Fruit fly (Drosophila melanogaster): Measurements from ENCODE around the gene ttk.

The ttk gene

dm6 chr3R:31745629-31746081 lies 32.0 kb downstream of the ttk start, which contains the start of gene awd (continued):
- TF ChIP-seq insv (GFP tag; optimal IDR thresholded peaks at IDR 0.05) (no peak), CG42726 (GFP tag; IDR thresholded peaks at IDR 0.05; ENCODE audit: partially characterized antibody) (peak; percentile 51; the same call in 1 of the 2 replicates), CG4328 (GFP tag; optimal IDR thresholded peaks at IDR 0.05) (no peak), Gsc (GFP tag; IDR thresholded peaks at IDR 0.05) (no peak), h (optimal IDR thresholded peaks at IDR 0.05) (no peak), gce (GFP tag; IDR thresholded peaks at IDR 0.05) (no peak), CG12104 (GFP tag; optimal IDR thresholded peaks at IDR 0.05) (no peak), Taf1 (GFP tag; IDR thresholded peaks at IDR 0.05) (no peak), ERR (GFP tag; optimal IDR thresholded peaks at IDR 0.05) (peak; percentile 20), CG13287 (GFP tag; IDR thresholded peaks at IDR 0.05; ENCODE audit: partially characterized antibody) (peak; percentile 23; the same call in 1 of the 2 replicates), Scr (GFP tag; IDR thresholded peaks at IDR 0.05; ENCODE audit: partially characterized antibody) (0 out of 2 replicates have a peak, but pooled peaks have one; percentile 10), CG4360 (GFP tag; IDR thresholded peaks at IDR 0.05) (no peak), CG8765 (GFP tag; IDR thresholded peaks at IDR 0.05) (no peak), CG10267 (tag; optimal IDR thresholded peaks at IDR 0.05) (peak; percentile 30), MTF-1 (GFP tag; optimal IDR thresholded peaks at IDR 0.05; ENCODE audit: borderline replicate concordance) (no peak), CG14710 (tag; optimal IDR thresholded peaks at IDR 0.05) (peak; percentile 45), CG2712 (tag; optimal IDR thresholded peaks at IDR 0.05) (peak; percentile 12), pita (GFP tag; optimal IDR thresholded peaks at IDR 0.05) (no peak), lbe (GFP tag; optimal IDR thresholded peaks at IDR 0.05) (no peak), bbx (GFP tag; IDR thresholded peaks at IDR 0.05; ENCODE audit: partially characterized antibody) (no peak), CG7372 (GFP tag; IDR thresholded peaks at IDR 0.05) (no peak), Mrtf (GFP tag; IDR thresholded peaks at IDR 0.05) (no peak), CG13775 (GFP tag; optimal IDR thresholded peaks at IDR 0.05) (no peak), fu2 (GFP tag; optimal IDR thresholded peaks at IDR 0.05) (no peak), fru (optimal IDR thresholded peaks at IDR 0.05) (no peak), CG1647 (GFP tag; optimal IDR thresholded peaks at IDR 0.05) (no peak), CG17568 (GFP tag; optimal IDR thresholded peaks at IDR 0.05) (no peak), CG9727 (GFP tag; optimal IDR thresholded peaks at IDR 0.05) (no peak), HHEX (GFP tag; optimal IDR thresholded peaks at IDR 0.05) (no peak), CG7357 (GFP tag; IDR thresholded peaks at IDR 0.05) (no peak), CG32532 (GFP tag; IDR thresholded peaks at IDR 0.05) (no peak), ewg (GFP tag; optimal IDR thresholded peaks at IDR 0.05) (no peak), NC2α (GFP tag; optimal IDR thresholded peaks at IDR 0.05) (no peak), CG14014 (GFP tag; IDR thresholded peaks at IDR 0.05) (no peak), CG15601 (tag; optimal IDR thresholded peaks at IDR 0.05) (no peak), CG4730 (GFP tag; IDR thresholded peaks at IDR 0.05) (no peak), pzg (GFP tag; optimal IDR thresholded peaks at IDR 0.05) (peak; percentile 81), dpn (GFP tag; optimal IDR thresholded peaks at IDR 0.05) (peak in 1 of 2 experiments; percentile 1), zen (tag; optimal IDR thresholded peaks at IDR 0.05) (no peak), CG4854 (GFP tag; optimal IDR thresholded peaks at IDR 0.05) (no peak), HLH3B (GFP tag; IDR thresholded peaks at IDR 0.05) (no peak), CG3995 (GFP tag; optimal IDR thresholded peaks at IDR 0.05) (peak; percentile 27), aop (GFP tag; IDR thresholded peaks at IDR 0.05) (no peak), CG6272 (GFP tag; IDR thresholded peaks at IDR 0.05) (no peak), Spps (tag; optimal IDR thresholded peaks at IDR 0.05) (no peak), Hmr (GFP tag; optimal IDR thresholded peaks at IDR 0.05) (no peak), CrebB (tag; optimal IDR thresholded peaks at IDR 0.05) (no peak), maf-S (GFP tag; optimal IDR thresholded peaks at IDR 0.05) (no peak), scrt (GFP tag; optimal IDR thresholded peaks at IDR 0.05) (peak; percentile 16), CG10565 (GFP tag; optimal IDR thresholded peaks at IDR 0.05) (no peak), CG8290 (GFP tag; optimal IDR thresholded peaks at IDR 0.05) (no peak), CG8290 (tag; optimal IDR thresholded peaks at IDR 0.05) (peak in 1 of 2 experiments; percentile 40)

Measured in whole organism, embryonic.